Fruit fly (Drosophila melanogaster) whole organism, pupa: ENCODE data around the gene CG32376.

Experiments used
- CG13204 ChIP-seq: fragments of 200-800 bp; sonication (Bioruptor generic); optimal IDR thresholded peaks from 2 replicates; lab custom pipeline; 2018; ENCODE audit warnings: missing biosample characterization, mild to moderate bottlenecking, missing genetic modification characterization, moderate library complexity
- CG17806 ChIP-seq: fragments of 200-800 bp; sonication (Bioruptor generic); optimal IDR thresholded peaks from 2 replicates; lab custom pipeline; 2018; ENCODE audit warnings: missing biosample characterization, mild to moderate bottlenecking, missing genetic modification characterization, moderate library complexity
- CG34367 ChIP-seq: fragments of 200-800 bp; sonication (Bioruptor generic); optimal IDR thresholded peaks from 2 replicates; lab custom pipeline; 2018; ENCODE audit warnings: missing biosample characterization, mild to moderate bottlenecking, missing genetic modification characterization
- CG8301 ChIP-seq: fragments of 200-800 bp; sonication (Bioruptor generic); optimal IDR thresholded peaks from 2 replicates; lab custom pipeline; 2018; ENCODE audit warnings: missing biosample characterization, mild to moderate bottlenecking, missing genetic modification characterization
- Ets98B ChIP-seq: fragments of 200-800 bp; sonication (Bioruptor generic); IDR thresholded peaks from 2 replicates; pipeline ENCODE4 v1.3.6; 2022; ENCODE audit warnings: missing biosample characterization, missing genetic modification characterization
- fd96Ca ChIP-seq: fragments of 200-800 bp; sonication (Bioruptor generic); IDR thresholded peaks from 3 replicates; pipeline ENCODE4 v1.3.6; 2022; ENCODE audit warnings: missing biosample characterization, missing genetic modification characterization

DNA sequence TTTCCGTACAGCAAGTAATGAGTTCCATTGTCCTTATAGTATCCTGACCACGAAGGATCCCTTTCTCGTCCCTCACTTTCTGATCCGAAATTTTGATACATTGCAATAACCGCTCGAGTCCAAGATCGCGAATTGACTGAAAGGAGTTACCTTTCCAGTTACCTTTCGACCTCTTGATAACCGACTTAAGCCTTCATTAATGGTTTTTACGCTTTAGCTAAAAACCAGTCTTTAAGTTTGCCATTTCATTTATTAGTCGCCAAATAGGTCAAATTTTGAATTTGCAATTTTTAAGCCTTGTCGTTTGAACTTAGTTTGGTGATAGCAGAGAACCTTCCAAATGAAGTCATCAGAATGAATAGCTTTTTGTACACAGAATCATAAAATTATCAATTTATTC lies at the start of gene CG32376:
- TF ChIP-seq fd96Ca (GFP tag; lab: Robert Waterston, UW) (no peak), CG13204 (GFP tag; lab: Kevin White, UChicago) (no peak), Ets98B (GFP tag; lab: Robert Waterston, UW) (no peak), CG8301 (tag; lab: Kevin White, UChicago) (no peak), CG17806 (tag; lab: Kevin White, UChicago) (no peak), CG34367 (tag; lab: Kevin White, UChicago) (no peak)
